Worm (Caenorhabditis elegans) whole organism, mixed stage, embryonic: ENCODE data around the gene garr-1.

Experiments used
- M03D4.4 ChIP-seq: sonication (generic microtip); optimal IDR thresholded peaks from 2 replicates; lab custom pipeline; 2017; ENCODE audit warnings: mild to moderate bottlenecking, missing genetic modification characterization, missing compliant biosample characterization
- bed-3 ChIP-seq: fragments of 200-800 bp; sonication (Bioruptor generic); optimal IDR thresholded peaks from 3 replicates; lab custom pipeline; 2018; ENCODE audit warnings: mild to moderate bottlenecking, missing genetic modification characterization, moderate library complexity, missing compliant biosample characterization
- blmp-1 ChIP-seq: fragments of 150-350 bp; optimal IDR thresholded peaks from 2 replicates; lab custom pipeline; 2014; ENCODE audit warnings: missing biosample characterization, missing genetic modification characterization
- ceh-39 ChIP-seq: fragments of 150-350 bp; optimal IDR thresholded peaks from 2 replicates; lab custom pipeline; 2014; ENCODE audit warnings: missing biosample characterization, missing genetic modification characterization
- ceh-43 ChIP-seq: fragments of 200-800 bp; sonication (Bioruptor generic); optimal IDR thresholded peaks from 2 replicates; lab custom pipeline; 2018; ENCODE audit warnings: mild to moderate bottlenecking, missing genetic modification characterization, moderate library complexity, missing compliant biosample characterization
- ceh-83 ChIP-seq: fragments of 200-800 bp; sonication (Bioruptor generic); optimal IDR thresholded peaks from 2 replicates; lab custom pipeline; 2018; ENCODE audit warnings: mild to moderate bottlenecking, missing genetic modification characterization, missing compliant biosample characterization
- ces-1 ChIP-seq: fragments of 150-350 bp; optimal IDR thresholded peaks from 2 replicates; lab custom pipeline; 2014; ENCODE audit warnings: missing biosample characterization, missing genetic modification reagents, missing genetic modification characterization
- cnd-1 ChIP-seq: fragments of 200-800 bp; sonication (Bioruptor generic); optimal IDR thresholded peaks from 2 replicates; lab custom pipeline; 2018; ENCODE audit warnings: mild to moderate bottlenecking, missing genetic modification characterization, missing compliant biosample characterization
- drap-1 ChIP-seq: fragments of 200-800 bp; sonication (Bioruptor generic); optimal IDR thresholded peaks from 3 replicates; lab custom pipeline; 2018; ENCODE audit warnings: mild to moderate bottlenecking, missing genetic modification characterization, missing compliant biosample characterization
- elt-1 ChIP-seq: sonication (generic microtip); optimal IDR thresholded peaks from 2 replicates; lab custom pipeline; 2017; ENCODE audit warnings: missing genetic modification characterization, mild to moderate bottlenecking, missing compliant biosample characterization, antibody characterized with exemption, moderate library complexity, borderline replicate concordance; ENCODE audit not compliant: insufficient read depth
- flh-1 ChIP-seq: fragments of 200-800 bp; sonication (Bioruptor generic); optimal IDR thresholded peaks from 2 replicates; lab custom pipeline; 2018; ENCODE audit warnings: mild to moderate bottlenecking, missing genetic modification characterization, moderate library complexity, missing compliant biosample characterization
- ham-2 ChIP-seq: fragments of 200-800 bp; sonication (Bioruptor generic); optimal IDR thresholded peaks from 2 replicates; lab custom pipeline; 2018; ENCODE audit warnings: mild to moderate bottlenecking, missing genetic modification characterization, missing compliant biosample characterization
- hlh-1 ChIP-seq: fragments of 150-350 bp; optimal IDR thresholded peaks from 2 replicates; lab custom pipeline; 2014; ENCODE audit warnings: missing biosample characterization, missing genetic modification reagents, missing genetic modification characterization
- lin-13 ChIP-seq: fragments of 150-350 bp; optimal IDR thresholded peaks from 2 replicates; lab custom pipeline; 2014; ENCODE audit warnings: missing biosample characterization, missing genetic modification characterization
- lin-32 ChIP-seq: fragments of 200-800 bp; sonication (Bioruptor generic); optimal IDR thresholded peaks from 2 replicates; lab custom pipeline; 2018; ENCODE audit warnings: mild to moderate bottlenecking, missing genetic modification characterization, missing compliant biosample characterization
- lsy-2 ChIP-seq: fragments of 150-350 bp; optimal IDR thresholded peaks from 2 replicates; lab custom pipeline; 2014; ENCODE audit warnings: missing biosample characterization, missing genetic modification characterization
- mab-5 ChIP-seq: fragments of 150-350 bp; optimal IDR thresholded peaks from 2 replicates; lab custom pipeline; 2014; ENCODE audit warnings: missing biosample characterization, missing genetic modification characterization
- mep-1 ChIP-seq: fragments of 150-350 bp; optimal IDR thresholded peaks from 2 replicates; lab custom pipeline; 2017; ENCODE audit warnings: missing biosample characterization, missing genetic modification reagents, missing genetic modification characterization, inconsistent platforms
- mls-2 ChIP-seq: sonication (generic microtip); optimal IDR thresholded peaks from 2 replicates; lab custom pipeline; 2016; ENCODE audit warnings: mild to moderate bottlenecking, missing genetic modification characterization, moderate library complexity, missing compliant biosample characterization
- nhr-12 ChIP-seq: fragments of 150-350 bp; optimal IDR thresholded peaks from 2 replicates; lab custom pipeline; 2014; ENCODE audit warnings: missing biosample characterization, missing genetic modification characterization
- nhr-2 ChIP-seq: fragments of 150-350 bp; optimal IDR thresholded peaks from 2 replicates; lab custom pipeline; 2014; ENCODE audit warnings: missing biosample characterization, missing genetic modification characterization
- nhr-237 ChIP-seq: fragments of 150-350 bp; optimal IDR thresholded peaks from 2 replicates; lab custom pipeline; 2014; ENCODE audit warnings: missing biosample characterization, missing genetic modification characterization
- nhr-28 ChIP-seq: fragments of 150-350 bp; optimal IDR thresholded peaks from 2 replicates; lab custom pipeline; 2014; ENCODE audit warnings: missing biosample characterization, missing genetic modification characterization
- nhr-76 ChIP-seq: sonication (generic microtip); optimal IDR thresholded peaks from 2 replicates; lab custom pipeline; 2017; ENCODE audit warnings: missing biosample characterization, missing genetic modification characterization
- pha-4 ChIP-seq: fragments of 150-350 bp; optimal IDR thresholded peaks from 2 replicates; lab custom pipeline; 2018; ENCODE audit warnings: missing biosample characterization, missing genetic modification reagents, missing genetic modification characterization
- sem-2 ChIP-seq: fragments of 200-800 bp; sonication (Bioruptor generic); optimal IDR thresholded peaks from 2 replicates; lab custom pipeline; 2018; ENCODE audit warnings: mild to moderate bottlenecking, missing genetic modification characterization, missing compliant biosample characterization
- sptf-1 ChIP-seq: sonication (generic microtip); optimal IDR thresholded peaks from 2 replicates; lab custom pipeline; 2017; ENCODE audit warnings: mild to moderate bottlenecking, missing genetic modification characterization, moderate library complexity, missing compliant biosample characterization
- tbx-8 ChIP-seq: fragments of 200-800 bp; sonication (Bioruptor generic); optimal IDR thresholded peaks from 2 replicates; lab custom pipeline; 2018; ENCODE audit warnings: mild to moderate bottlenecking, missing genetic modification characterization, moderate library complexity, missing compliant biosample characterization
- unc-120 ChIP-seq: sonication (generic microtip); optimal IDR thresholded peaks from 2 replicates; lab custom pipeline; 2017; ENCODE audit warnings: missing genetic modification characterization, missing compliant biosample characterization; ENCODE audit not compliant: poor library complexity, severe bottlenecking
- unc-39 ChIP-seq: fragments of 150-350 bp; optimal IDR thresholded peaks from 2 replicates; lab custom pipeline; 2014; ENCODE audit warnings: missing biosample characterization, missing genetic modification characterization
- unc-62 ChIP-seq: fragments of 150-350 bp; optimal IDR thresholded peaks from 2 replicates; lab custom pipeline; 2014; ENCODE audit warnings: missing biosample characterization, missing genetic modification reagents, missing genetic modification characterization
- zip-8 ChIP-seq: fragments of 150-350 bp; optimal IDR thresholded peaks from 2 replicates; lab custom pipeline; 2014; ENCODE audit warnings: missing biosample characterization, missing genetic modification characterization
- ztf-11 ChIP-seq: fragments of 150-350 bp; optimal IDR thresholded peaks from 2 replicates; lab custom pipeline; 2014; ENCODE audit warnings: missing biosample characterization, missing genetic modification characterization

garr-1 gene

ce11 chrIV:426597-426996 is 629 bp downstream of the garr-1 start:
- TF ChIP-seq ceh-83 (GFP tag; lab: Kevin White, UChicago): no peak
- no peak for TF ChIP-seq ceh-39 (tag; lab: Kevin White, UChicago)
- TF ChIP-seq unc-39 (tag; lab: Kevin White, UChicago): no peak
- TF ChIP-seq blmp-1: no peak
- TF ChIP-seq ztf-11 (tag; lab: Kevin White, UChicago): no peak
- no peak for TF ChIP-seq ces-1 (GFP tag; lab: Kevin White, UChicago)
- TF ChIP-seq zip-8 (tag; lab: Kevin White, UChicago): no peak
- no peak for TF ChIP-seq sptf-1 (tag; lab: Kevin White, UChicago)
- no peak for TF ChIP-seq mep-1 (tag; lab: Kevin White, UChicago)
- TF ChIP-seq hlh-1 (tag; lab: Kevin White, UChicago): no peak
- TF ChIP-seq unc-120: no peak
- no peak for TF ChIP-seq ceh-43
- no peak for TF ChIP-seq nhr-28 (tag; lab: Kevin White, UChicago)
- no peak for TF ChIP-seq nhr-2
- TF ChIP-seq, all 35 proteins: peak for 0

- peak; percentile 34 for TF ChIP-seq zip-8 (tag; lab: Kevin White, UChicago)
- no peak for TF ChIP-seq elt-1 (tag; lab: Kevin White, UChicago)
- TF ChIP-seq lin-32 (GFP tag; lab: Kevin White, UChicago): no peak
- no peak for TF ChIP-seq mep-1 (tag; lab: Kevin White, UChicago)
These were observed 1.3 kb downstream of the garr-1 start for ce11 chrIV:427100-427908.

ce11 chrIV:428869-429268 is 2.9 kb downstream of the garr-1 start, which contains the start of gene Y66H1A.5:
TSS of gene Y66H1A.5 (minus strand) at chrIV:429133.
- TF ChIP-seq cnd-1 (no peak), ztf-11 (tag; lab: Kevin White, UChicago) (no peak), mep-1 (tag; lab: Kevin White, UChicago) (no peak), ceh-43 (no peak), ham-2 (GFP tag; lab: Kevin White, UChicago) (no peak), mls-2 (tag; lab: Kevin White, UChicago) (no peak), sptf-1 (tag; lab: Kevin White, UChicago) (no peak), tbx-8 (GFP tag; lab: Kevin White, UChicago) (no peak), hlh-1 (tag; lab: Kevin White, UChicago) (no peak), ces-1 (GFP tag; lab: Kevin White, UChicago) (no peak), unc-39 (tag; lab: Kevin White, UChicago) (no peak), ceh-39 (tag; lab: Kevin White, UChicago) (no peak), ceh-83 (GFP tag; lab: Kevin White, UChicago) (no peak)
- TF ChIP-seq, all 35 proteins: peak for 0

- TF ChIP-seq bed-3 (GFP tag; lab: Kevin White, UChicago): no peak
- TF ChIP-seq sem-2 (GFP tag; lab: Kevin White, UChicago): no peak
- no peak for TF ChIP-seq unc-120
These were observed 12.4 kb downstream of the garr-1 start for ce11 chrIV:438384-438783.

- TF ChIP-seq tbx-8 (GFP tag; lab: Kevin White, UChicago): no peak
- TF ChIP-seq flh-1 (GFP tag; lab: Kevin White, UChicago): no peak
- no peak for TF ChIP-seq hlh-1 (tag; lab: Kevin White, UChicago)
- no peak for TF ChIP-seq ceh-83 (GFP tag; lab: Kevin White, UChicago)
- TF ChIP-seq sptf-1 (tag; lab: Kevin White, UChicago): no peak
- TF ChIP-seq zip-8 (tag; lab: Kevin White, UChicago): no peak
- no peak for TF ChIP-seq mep-1 (tag; lab: Kevin White, UChicago)
These were observed 14.5 kb downstream of the garr-1 start, which contains the start of gene hum-8 for ce11 chrIV:440509-440908. TSS of gene hum-8 (minus strand) at chrIV:440554.

ce11 chrIV:443622-444021 is 17.7 kb downstream of the garr-1 start, which contains the start of gene mrpl-55:
TSS of gene mrpl-55 (plus strand) at chrIV:443985.
- peak; percentile 74 for TF ChIP-seq lin-13 (tag; lab: Kevin White, UChicago)
- TF ChIP-seq nhr-2: no peak
- no peak for TF ChIP-seq nhr-76 (tag; lab: Kevin White, UChicago)
- TF ChIP-seq unc-120: no peak
- TF ChIP-seq pha-4 (tag; lab: Kevin White, UChicago): peak; percentile 58
- TF ChIP-seq tbx-8 (GFP tag; lab: Kevin White, UChicago): no peak
- no peak for TF ChIP-seq flh-1 (GFP tag; lab: Kevin White, UChicago)
- no peak for TF ChIP-seq zip-8 (tag; lab: Kevin White, UChicago)
- peak; percentile 64 for TF ChIP-seq sptf-1 (tag; lab: Kevin White, UChicago)
- TF ChIP-seq ceh-39 (tag; lab: Kevin White, UChicago): peak; percentile 53
- no peak for TF ChIP-seq unc-39 (tag; lab: Kevin White, UChicago)
- no peak for TF ChIP-seq nhr-12 (tag; lab: Kevin White, UChicago)
- no peak for TF ChIP-seq mls-2 (tag; lab: Kevin White, UChicago)
- TF ChIP-seq elt-1 (tag; lab: Kevin White, UChicago): no peak
- peak; percentile 31 for TF ChIP-seq cnd-1
- TF ChIP-seq blmp-1: no peak
- TF ChIP-seq unc-62 (GFP tag; lab: Kevin White, UChicago): no peak
- TF ChIP-seq M03D4.4: no peak
- TF ChIP-seq mep-1 (tag; lab: Kevin White, UChicago): peak; percentile 94
- peak; percentile 80 for TF ChIP-seq nhr-237
- no peak for TF ChIP-seq drap-1 (GFP tag; lab: Kevin White, UChicago)
- TF ChIP-seq ztf-11 (tag; lab: Kevin White, UChicago): no peak
- no peak for TF ChIP-seq lin-32 (GFP tag; lab: Kevin White, UChicago)
- TF ChIP-seq nhr-28 (tag; lab: Kevin White, UChicago): no peak
- no peak for TF ChIP-seq mab-5
- TF ChIP-seq lsy-2 (tag; lab: Kevin White, UChicago): peak; percentile 79
- TF ChIP-seq bed-3 (GFP tag; lab: Kevin White, UChicago): no peak
